Worm (Caenorhabditis elegans): ENCODE data around the gene sel-11.
A peak's percentile ranks its signal among the peaks of the same experiment; 100 is the strongest.

The sel-11 gene

ce11 chrV:11733460-11733859, 33.7 kb upstream of the sel-11 start, which contains the start of gene npp-22 (continued):
- TF ChIP-seq T20F7.1 (GFP tag; optimal IDR thresholded peaks at IDR 0.05) = peak; percentile 41
- no peak for TF ChIP-seq nhr-11 (tag; optimal IDR thresholded peaks at IDR 0.05)
- no peak for TF ChIP-seq cey-2 (tag; optimal IDR thresholded peaks at IDR 0.05; ENCODE audit: borderline replicate concordance, insufficient read depth)
- no peak for TF ChIP-seq ceh-28 (tag; optimal IDR thresholded peaks at IDR 0.05)
- no peak for TF ChIP-seq unc-62 (GFP tag; optimal IDR thresholded peaks at IDR 0.05 in 1 of 2)
- TF ChIP-seq unc-62 (tag; optimal IDR thresholded peaks at IDR 0.05) = no peak
- no peak for TF ChIP-seq dmd-6 (GFP tag; IDR thresholded peaks at IDR 0.05)
- TF ChIP-seq spr-3 (GFP tag; optimal IDR thresholded peaks at IDR 0.05) = no peak
- no peak for TF ChIP-seq F44E2.7 (GFP tag; IDR thresholded peaks at IDR 0.05)
- peak; percentile 36 for TF ChIP-seq rbr-2 (tag; optimal IDR thresholded peaks at IDR 0.05)
- no peak for TF ChIP-seq ces-1 (GFP tag; optimal IDR thresholded peaks at IDR 0.05)
- TF ChIP-seq nhr-41 (GFP tag; IDR thresholded peaks at IDR 0.05) = no peak
- TF ChIP-seq lsy-2 (tag; optimal IDR thresholded peaks at IDR 0.05) = no peak
- no peak for TF ChIP-seq egl-27 (tag; optimal IDR thresholded peaks at IDR 0.05)
- no peak for TF ChIP-seq aly-2 (tag; optimal IDR thresholded peaks at IDR 0.05)
- TF ChIP-seq F10B5.3 (tag; optimal IDR thresholded peaks at IDR 0.05) = no peak
- TF ChIP-seq ctbp-1 (GFP tag; IDR thresholded peaks at IDR 0.05) = no peak
- TF ChIP-seq duxl-1 (tag; optimal IDR thresholded peaks at IDR 0.05; ENCODE audit: poor library complexity) = no peak
- peak; percentile 34 for TF ChIP-seq nhr-6 (tag; optimal IDR thresholded peaks at IDR 0.05)
- peak; percentile 91 for TF ChIP-seq lin-38 (GFP tag; IDR thresholded peaks at IDR 0.05)
- TF ChIP-seq zfp-3 (GFP tag; conservative IDR thresholded peaks at IDR 0.05) = no peak
- TF ChIP-seq mxl-2 (GFP tag; conservative IDR thresholded peaks at IDR 0.05) = no peak
- TF ChIP-seq pqm-1 (tag; optimal IDR thresholded peaks at IDR 0.05) = no peak
- no peak for TF ChIP-seq hif-1 (tag; optimal IDR thresholded peaks at IDR 0.05)
- no peak for TF ChIP-seq R02D3.7 (tag; optimal IDR thresholded peaks at IDR 0.05)
- TF ChIP-seq mes-2 (tag; optimal IDR thresholded peaks at IDR 0.05; ENCODE audit: poor library complexity, severe bottlenecking) = no peak
- no peak for TF ChIP-seq ZK546.5 (tag; optimal IDR thresholded peaks at IDR 0.05)
- TF ChIP-seq tra-1 (GFP tag; IDR thresholded peaks at IDR 0.05) = no peak
- TF ChIP-seq lim-7 (GFP tag; IDR thresholded peaks at IDR 0.05) = no peak
- no peak for TF ChIP-seq sdz-12 (GFP tag; optimal IDR thresholded peaks at IDR 0.05)
- peak; percentile 94 for TF ChIP-seq dpl-1 (GFP tag; optimal IDR thresholded peaks at IDR 0.05)
- no peak for TF ChIP-seq madf-5 (GFP tag; IDR thresholded peaks at IDR 0.05)
- TF ChIP-seq Y5F2A.4 (GFP tag; optimal IDR thresholded peaks at IDR 0.05) = no peak
- no peak for TF ChIP-seq D1046.2 (GFP tag; IDR thresholded peaks at IDR 0.05)
- no peak for TF ChIP-seq ceh-62 (tag; optimal IDR thresholded peaks at IDR 0.05)

DNA sequence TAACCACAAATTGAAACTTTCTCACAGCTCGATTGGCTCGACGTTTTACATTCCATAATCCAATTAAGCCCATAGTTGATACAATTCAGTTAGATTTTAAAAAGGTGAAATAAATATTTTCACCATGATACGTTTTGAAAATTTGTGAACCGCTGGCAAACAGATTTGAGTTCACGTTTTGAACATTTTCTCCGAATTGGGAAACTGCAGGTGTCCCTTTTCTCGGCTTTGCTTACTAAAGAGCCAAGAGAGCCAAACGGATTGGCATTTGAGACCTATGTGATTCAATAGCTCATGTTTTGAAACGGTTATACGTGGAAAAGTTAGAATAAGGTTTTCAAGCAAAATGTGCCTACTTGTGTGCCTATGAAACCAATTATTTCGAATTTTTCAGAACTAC, 30.2 kb upstream of the sel-11 start, which contains the start of gene spe-42:
Gene spe-42 (minus strand): TSS at position 101 of the 400 bp plus-strand sequence.
- TF ChIP-seq nhr-28 (tag; optimal IDR thresholded peaks at IDR 0.05) (no peak), T26A8.4 (GFP tag; IDR thresholded peaks at IDR 0.05) (no peak), F49E8.2 (tag; optimal IDR thresholded peaks at IDR 0.05; ENCODE audit: borderline replicate concordance) (no peak), daf-8 (GFP tag; IDR thresholded peaks at IDR 0.05) (no peak), snpc-1.2 (GFP tag; IDR thresholded peaks at IDR 0.05) (no peak), F26F4.8 (GFP tag; conservative IDR thresholded peaks at IDR 0.05) (no peak), nhr-41 (GFP tag; IDR thresholded peaks at IDR 0.05) (no peak), ZK337.2 (GFP tag; IDR thresholded peaks at IDR 0.05) (no peak), tag-97 (GFP tag; IDR thresholded peaks at IDR 0.05) (no peak)

All from whole organism, L4 larva.